Worm (Caenorhabditis elegans) whole organism, mixed stage, embryonic: ENCODE measurements around the gene gpa-6.

Experiments
- drap-1 ChIP-seq: fragments of 200-800 bp; sonication (Bioruptor generic); optimal IDR thresholded peaks from 3 replicates; lab custom pipeline; 2018; ENCODE audit warnings: mild to moderate bottlenecking, missing genetic modification characterization, missing compliant biosample characterization
- lsy-2 ChIP-seq: fragments of 150-350 bp; optimal IDR thresholded peaks from 2 replicates; lab custom pipeline; 2014; ENCODE audit warnings: missing biosample characterization, missing genetic modification characterization
- mep-1 ChIP-seq: fragments of 150-350 bp; optimal IDR thresholded peaks from 2 replicates; lab custom pipeline; 2017; ENCODE audit warnings: missing biosample characterization, missing genetic modification reagents, missing genetic modification characterization, inconsistent platforms
- pha-4 ChIP-seq: fragments of 150-350 bp; optimal IDR thresholded peaks from 2 replicates; lab custom pipeline; 2018; ENCODE audit warnings: missing biosample characterization, missing genetic modification reagents, missing genetic modification characterization
- snpc-4 ChIP-seq: fragments of 150-350 bp; optimal IDR thresholded peaks from 2 replicates; lab custom pipeline; 2014; ENCODE audit warnings: missing biosample characterization, missing genetic modification characterization
- unc-62 ChIP-seq: fragments of 150-350 bp; optimal IDR thresholded peaks from 2 replicates; lab custom pipeline; 2014; ENCODE audit warnings: missing biosample characterization, missing genetic modification reagents, missing genetic modification characterization
- ztf-11 ChIP-seq: fragments of 150-350 bp; optimal IDR thresholded peaks from 2 replicates; lab custom pipeline; 2014; ENCODE audit warnings: missing biosample characterization, missing genetic modification characterization

ce11 chrX:13143762-13144732 lies 47.0 kb upstream of the gpa-6 start:
- TF ChIP-seq unc-62 (GFP tag; lab: Kevin White, UChicago) (peak; percentile 70), lsy-2 (tag; lab: Kevin White, UChicago) (no peak), pha-4 (tag; lab: Kevin White, UChicago) (peak; percentile 37), mep-1 (tag; lab: Kevin White, UChicago) (peak; percentile 25), ztf-11 (tag; lab: Kevin White, UChicago) (peak; percentile 39), drap-1 (GFP tag; lab: Kevin White, UChicago) (peak; percentile 69), snpc-4 (tag; lab: Kevin White, UChicago) (no peak)
